Worm (Caenorhabditis elegans): ENCODE measurements around the gene dnj-3.

Gene dnj-3

ce11 chrV:15063987-15064386 lies 4.5 kb upstream of the dnj-3 start, which contains the start of gene rap-2:
Gene rap-2 (minus strand): TSS chrV:15064087.
- TF ChIP-seq ama-1 (optimal IDR thresholded peaks at IDR 0.05) (no peak), elt-3 (tag; optimal IDR thresholded peaks at IDR 0.05) (no peak)

ce11 chrV:15065068-15065744 lies 3.3 kb upstream of the dnj-3 start, which contains the start of gene C25D7.9:
Gene C25D7.9 (plus strand): TSS chrV:15065135.
- TF ChIP-seq skn-1 (tag; optimal IDR thresholded peaks at IDR 0.05) (no peak), fkh-2 (tag; optimal IDR thresholded peaks at IDR 0.05) (no peak), nhr-12 (tag; optimal IDR thresholded peaks at IDR 0.05) (no peak), sea-2 (GFP tag; optimal IDR thresholded peaks at IDR 0.05) (no peak), nhr-76 (tag; optimal IDR thresholded peaks at IDR 0.05) (no peak), pqm-1 (tag; optimal IDR thresholded peaks at IDR 0.05) (no peak), elt-1 (tag; optimal IDR thresholded peaks at IDR 0.05) (no peak), nhr-25 (tag; optimal IDR thresholded peaks at IDR 0.05) (peak; percentile 6), ceh-9 (tag; optimal IDR thresholded peaks at IDR 0.05) (no peak), mdl-1 (tag; optimal IDR thresholded peaks at IDR 0.05) (no peak), ceh-16 (tag; optimal IDR thresholded peaks at IDR 0.05) (no peak), pha-4 (tag; optimal IDR thresholded peaks at IDR 0.05) (peak; percentile 28), nfya-1 (tag; optimal IDR thresholded peaks at IDR 0.05; ENCODE audit: insufficient read depth) (peak; percentile 33), eor-1 (tag; optimal IDR thresholded peaks at IDR 0.05) (no peak), hmg-11 (tag; optimal IDR thresholded peaks at IDR 0.05) (peak; percentile 39), nhr-28 (tag; optimal IDR thresholded peaks at IDR 0.05) (no peak), nhr-23 (tag; optimal IDR thresholded peaks at IDR 0.05) (no peak), egl-27 (tag; optimal IDR thresholded peaks at IDR 0.05) (no peak), snpc-4 (tag; optimal IDR thresholded peaks at IDR 0.05) (no peak), aly-2 (tag; optimal IDR thresholded peaks at IDR 0.05) (no peak), lin-39 (tag; optimal IDR thresholded peaks at IDR 0.05) (peak; percentile 20), nhr-237 (tag; optimal IDR thresholded peaks at IDR 0.05) (no peak), unc-39 (tag; optimal IDR thresholded peaks at IDR 0.05) (no peak), nhr-43 (tag; optimal IDR thresholded peaks at IDR 0.05; ENCODE audit: poor library complexity, severe bottlenecking) (no peak), zag-1 (tag; optimal IDR thresholded peaks at IDR 0.05) (no peak), lsy-12 (tag; optimal IDR thresholded peaks at IDR 0.05) (no peak), elt-2 (tag; optimal IDR thresholded peaks at IDR 0.05) (no peak), R02D3.7 (tag; optimal IDR thresholded peaks at IDR 0.05) (no peak), daf-12 (tag; optimal IDR thresholded peaks at IDR 0.05) (no peak), tbx-2 (tag; optimal IDR thresholded peaks at IDR 0.05) (no peak), jun-1 (tag; optimal IDR thresholded peaks at IDR 0.05) (no peak), fkh-10 (GFP tag; optimal IDR thresholded peaks at IDR 0.05) (no peak), lin-15B (tag; optimal IDR thresholded peaks at IDR 0.05) (peak; percentile 45), ztf-4 (tag; optimal IDR thresholded peaks at IDR 0.05) (no peak), ZK546.5 (tag; optimal IDR thresholded peaks at IDR 0.05) (no peak), elt-3 (tag; optimal IDR thresholded peaks at IDR 0.05) (no peak)

ce11 chrV:15065837-15066348 lies 2.6 kb upstream of the dnj-3 start, which contains the start of gene otub-1:
Gene otub-1 (plus strand): TSS chrV:15066298.
- TF ChIP-seq nhr-77 (tag; optimal IDR thresholded peaks at IDR 0.05) = no peak
- no peak for TF ChIP-seq unc-39 (tag; optimal IDR thresholded peaks at IDR 0.05)
- no peak for TF ChIP-seq R02D3.7 (tag; optimal IDR thresholded peaks at IDR 0.05)
- no peak for TF ChIP-seq nhr-76 (tag; optimal IDR thresholded peaks at IDR 0.05)
- TF ChIP-seq tbx-2 (tag; optimal IDR thresholded peaks at IDR 0.05) = no peak
- no peak for TF ChIP-seq daf-12 (tag; optimal IDR thresholded peaks at IDR 0.05)
- no peak for TF ChIP-seq elt-1 (tag; optimal IDR thresholded peaks at IDR 0.05)
- no peak for TF ChIP-seq fkh-10 (GFP tag; optimal IDR thresholded peaks at IDR 0.05)
- TF ChIP-seq aly-2 (tag; optimal IDR thresholded peaks at IDR 0.05) = no peak
- no peak for TF ChIP-seq lin-39 (tag; optimal IDR thresholded peaks at IDR 0.05)
- TF ChIP-seq lin-15B (tag; optimal IDR thresholded peaks at IDR 0.05) = no peak
- no peak for TF ChIP-seq pha-4 (tag; optimal IDR thresholded peaks at IDR 0.05)
- TF ChIP-seq ceh-82 (tag; optimal IDR thresholded peaks at IDR 0.05) = no peak
- no peak for TF ChIP-seq egl-27 (tag; optimal IDR thresholded peaks at IDR 0.05)
- TF ChIP-seq elt-2 (tag; optimal IDR thresholded peaks at IDR 0.05) = no peak
- no peak for TF ChIP-seq pqm-1 (tag; optimal IDR thresholded peaks at IDR 0.05)
- TF ChIP-seq nhr-67 (tag; optimal IDR thresholded peaks at IDR 0.05) = no peak
- no peak for TF ChIP-seq mdl-1 (tag; optimal IDR thresholded peaks at IDR 0.05)
- no peak for TF ChIP-seq ceh-9 (tag; optimal IDR thresholded peaks at IDR 0.05)

Data from whole organism, L3 larva.